Worm (Caenorhabditis elegans) whole organism, young adult: ENCODE results near the gene F25E5.1.
A peak's percentile ranks its signal among the peaks of the same experiment; 100 is the strongest.

ENCODE experiments used
- B0019.2 ChIP-seq: fragments of 200-800 bp; sonication (Bioruptor generic); conservative IDR thresholded peaks from 2 replicates; pipeline ENCODE4 v1.3.6; 2022; ENCODE audit warnings: missing genetic modification reagents, missing genetic modification characterization, missing compliant biosample characterization
- B0261.1 ChIP-seq: sonication (generic microtip); optimal IDR thresholded peaks from 2 replicates; lab custom pipeline; 2016; ENCODE audit warnings: mild to moderate bottlenecking, missing genetic modification characterization, moderate library complexity, missing compliant biosample characterization
- B0336.3 ChIP-seq: fragments of 200-800 bp; sonication (Bioruptor generic); IDR thresholded peaks from 2 replicates; pipeline ENCODE4 v1.3.6; 2022; ENCODE audit warnings: missing genetic modification characterization, missing compliant biosample characterization
- C17E4.6 ChIP-seq: fragments of 200-800 bp; sonication (Bioruptor generic); IDR thresholded peaks from 2 replicates; pipeline ENCODE4 v1.3.6; 2022; ENCODE audit warnings: missing genetic modification reagents, missing genetic modification characterization, missing compliant biosample characterization
- D2030.7 ChIP-seq: fragments of 200-800 bp; sonication (Bioruptor generic); IDR thresholded peaks from 2 replicates; pipeline ENCODE4 v1.3.6; 2022; ENCODE audit warnings: missing genetic modification reagents, missing genetic modification characterization, missing compliant biosample characterization
- F22D6.2 ChIP-seq: sonication (generic microtip); optimal IDR thresholded peaks from 2 replicates; lab custom pipeline; 2016; ENCODE audit warnings: mild to moderate bottlenecking, missing genetic modification characterization, missing compliant biosample characterization
- F57A8.1 ChIP-seq: fragments of 200-800 bp; sonication (Bioruptor generic); optimal IDR thresholded peaks from 2 replicates; lab custom pipeline; 2018; ENCODE audit warnings: mild to moderate bottlenecking, missing genetic modification characterization, moderate library complexity, missing compliant biosample characterization
- F57C9.4 ChIP-seq: sonication (generic microtip); optimal IDR thresholded peaks from 2 replicates; lab custom pipeline; 2017; ENCODE audit warnings: mild to moderate bottlenecking, missing genetic modification characterization, missing compliant biosample characterization
- K12H6.12 ChIP-seq: fragments of 200-800 bp; sonication (Bioruptor generic); optimal IDR thresholded peaks from 2 replicates; lab custom pipeline; 2018; ENCODE audit warnings: mild to moderate bottlenecking, missing genetic modification characterization, missing compliant biosample characterization
- T07F8.4 ChIP-seq: sonication (generic microtip); optimal IDR thresholded peaks from 2 replicates; lab custom pipeline; 2016; ENCODE audit warnings: mild to moderate bottlenecking, missing genetic modification characterization, moderate library complexity, missing compliant biosample characterization
- Y56A3A.18 ChIP-seq: fragments of 200-800 bp; sonication (Bioruptor generic); IDR thresholded peaks from 2 replicates; pipeline ENCODE4 v1.3.6; 2022; ENCODE audit warnings: missing genetic modification reagents, missing genetic modification characterization, missing compliant biosample characterization
- akir-1 ChIP-seq: fragments of 200-800 bp; sonication (Bioruptor generic); optimal IDR thresholded peaks from 2 replicates; lab custom pipeline; 2018; ENCODE audit warnings: mild to moderate bottlenecking, missing genetic modification characterization, moderate library complexity, missing compliant biosample characterization
- atf-7 ChIP-seq: sonication (generic microtip); optimal IDR thresholded peaks from 2 replicates; lab custom pipeline; 2017; ENCODE audit warnings: mild to moderate bottlenecking, missing genetic modification characterization, missing compliant biosample characterization
- attf-5 ChIP-seq: fragments of 200-800 bp; sonication (Bioruptor generic); optimal IDR thresholded peaks from 2 replicates; lab custom pipeline; 2018; ENCODE audit warnings: mild to moderate bottlenecking, missing genetic modification characterization, missing compliant biosample characterization
- ceh-58 ChIP-seq: fragments of 200-800 bp; sonication (Bioruptor generic); IDR thresholded peaks from 2 replicates; pipeline ENCODE4 v1.3.6; 2022; ENCODE audit warnings: missing genetic modification characterization, missing compliant biosample characterization
- ceh-79 ChIP-seq: sonication (generic microtip); optimal IDR thresholded peaks from 2 replicates; lab custom pipeline; 2017; ENCODE audit warnings: mild to moderate bottlenecking, missing genetic modification characterization, missing compliant biosample characterization
- chd-7 ChIP-seq: sonication (generic microtip); optimal IDR thresholded peaks from 2 replicates; lab custom pipeline; 2016; ENCODE audit warnings: mild to moderate bottlenecking, missing genetic modification characterization, moderate library complexity, missing compliant biosample characterization
- dpff-1 ChIP-seq: sonication (generic microtip); optimal IDR thresholded peaks from 2 replicates; lab custom pipeline; 2017; ENCODE audit warnings: mild to moderate bottlenecking, missing genetic modification characterization, missing compliant biosample characterization
- dpl-1 ChIP-seq: fragments of 150-350 bp; optimal IDR thresholded peaks from 2 replicates; lab custom pipeline; 2014; ENCODE audit warnings: missing biosample characterization, missing genetic modification reagents, missing genetic modification characterization
- egl-18 ChIP-seq: fragments of 200-800 bp; sonication (Bioruptor generic); IDR thresholded peaks from 2 replicates; pipeline ENCODE4 v1.3.6; 2022; ENCODE audit warnings: missing genetic modification reagents, missing genetic modification characterization, missing compliant biosample characterization
- ekl-4 ChIP-seq: fragments of 200-800 bp; sonication (Bioruptor generic); IDR thresholded peaks from 2 replicates; pipeline ENCODE4 v1.3.6; 2022; ENCODE audit warnings: missing genetic modification reagents, missing genetic modification characterization, missing compliant biosample characterization
- him-1 ChIP-seq: sonication (generic microtip); optimal IDR thresholded peaks from 2 replicates; lab custom pipeline; 2016; ENCODE audit warnings: missing genotype, missing genetic modification reagents, missing genetic modification characterization, missing compliant biosample characterization
- hlh-26 ChIP-seq: fragments of 200-800 bp; sonication (Bioruptor generic); conservative IDR thresholded peaks from 2 replicates; pipeline ENCODE4 v1.3.6; 2022; ENCODE audit warnings: missing genetic modification reagents, missing genetic modification characterization, missing compliant biosample characterization
- hmg-20 ChIP-seq: fragments of 200-800 bp; sonication (Bioruptor generic); IDR thresholded peaks from 2 replicates; pipeline ENCODE4 v1.3.6; 2022; ENCODE audit warnings: missing genetic modification reagents, missing genetic modification characterization, missing compliant biosample characterization
- hsf-1 ChIP-seq: fragments of 200-800 bp; sonication (Bioruptor generic); IDR thresholded peaks from 2 replicates; pipeline ENCODE4 v1.3.6; 2022; ENCODE audit warnings: missing genetic modification reagents, missing genetic modification characterization, missing compliant biosample characterization
- lin-35 ChIP-seq, 3 experiments: fragments of 150-350 bp in 2 of 3; sonication (generic microtip) in 1 of 3; optimal IDR thresholded peaks; 2 replicates each; lab custom pipeline; 2014 to 2018; ENCODE audit warnings: missing biosample characterization in 3 of 3, missing genetic modification characterization in 3 of 3, missing genetic modification reagents in 3 of 3
- lin-40 ChIP-seq: sonication (generic microtip); optimal IDR thresholded peaks from 2 replicates; lab custom pipeline; 2016; ENCODE audit warnings: missing genetic modification characterization, mild to moderate bottlenecking, missing compliant biosample characterization, missing genotype, missing genetic modification reagents
- lin-54 ChIP-seq: fragments of 200-800 bp; sonication (Bioruptor generic); optimal IDR thresholded peaks from 2 replicates; lab custom pipeline; 2018; ENCODE audit warnings: mild to moderate bottlenecking, missing genetic modification characterization, missing compliant biosample characterization
- mcd-1 ChIP-seq: fragments of 200-800 bp; sonication (Bioruptor generic); IDR thresholded peaks from 2 replicates; pipeline ENCODE4 v1.3.6; 2022; ENCODE audit warnings: missing genetic modification reagents, missing genetic modification characterization, missing compliant biosample characterization
- nfya-1 ChIP-seq: sonication (generic microtip); optimal IDR thresholded peaks from 2 replicates; lab custom pipeline; 2017; ENCODE audit warnings: antibody characterized with exemption, missing compliant biosample characterization, missing genetic modification characterization, borderline replicate concordance; ENCODE audit not compliant: insufficient read depth
- nfya-2 ChIP-seq: fragments of 200-800 bp; sonication (Bioruptor generic); IDR thresholded peaks from 2 replicates; pipeline ENCODE4 v1.3.6; 2022; ENCODE audit warnings: missing genetic modification reagents, missing genetic modification characterization, missing compliant biosample characterization
- nfyb-1 ChIP-seq: fragments of 200-800 bp; sonication (Bioruptor generic); IDR thresholded peaks from 2 replicates; pipeline ENCODE4 v1.3.6; 2022; ENCODE audit warnings: missing genetic modification reagents, missing genetic modification characterization, missing compliant biosample characterization
- nhr-27 ChIP-seq: fragments of 200-800 bp; sonication (Bioruptor generic); optimal IDR thresholded peaks from 2 replicates; lab custom pipeline; 2018; ENCODE audit warnings: mild to moderate bottlenecking, missing genetic modification characterization, moderate library complexity, missing compliant biosample characterization
- nhr-90 ChIP-seq: sonication (generic microtip); optimal IDR thresholded peaks from 2 replicates; lab custom pipeline; 2016; ENCODE audit warnings: missing genotype, mild to moderate bottlenecking, missing genetic modification characterization, missing compliant biosample characterization
- rcor-1 ChIP-seq: fragments of 200-800 bp; sonication (Bioruptor generic); IDR thresholded peaks from 2 replicates; pipeline ENCODE4 v1.3.6; 2022; ENCODE audit warnings: missing genetic modification reagents, missing genetic modification characterization, missing compliant biosample characterization
- rec-8 ChIP-seq, 2 experiments: sonication (generic microtip); optimal IDR thresholded peaks; 2 replicates each; lab custom pipeline; 2016; ENCODE audit warnings: mild to moderate bottlenecking in 2 of 2, missing genetic modification characterization in 2 of 2, missing genetic modification reagents in 2 of 2, missing genotype in 2 of 2, missing biosample characterization in 1 of 2, missing compliant biosample characterization in 1 of 2, moderate library complexity in 1 of 2
- repo-1 ChIP-seq: sonication (generic microtip); optimal IDR thresholded peaks from 2 replicates; lab custom pipeline; 2017; ENCODE audit warnings: mild to moderate bottlenecking, missing genetic modification characterization, missing compliant biosample characterization
- sdz-38 ChIP-seq: sonication (generic microtip); optimal IDR thresholded peaks from 2 replicates; lab custom pipeline; 2016; ENCODE audit warnings: missing genotype, missing genetic modification characterization, missing compliant biosample characterization
- sea-2 ChIP-seq: fragments of 200-800 bp; sonication (Bioruptor generic); IDR thresholded peaks from 2 replicates; pipeline ENCODE4 v1.3.6; 2022; ENCODE audit warnings: missing genetic modification characterization, missing compliant biosample characterization
- snpc-1.3 ChIP-seq: sonication (generic microtip); optimal IDR thresholded peaks from 2 replicates; lab custom pipeline; 2017; ENCODE audit warnings: missing genetic modification characterization, mild to moderate bottlenecking, missing compliant biosample characterization, antibody characterized with exemption, moderate library complexity, missing genotype, missing genetic modification reagents; ENCODE audit not compliant: insufficient read depth
- tbx-9 ChIP-seq: sonication (generic microtip); optimal IDR thresholded peaks from 2 replicates; lab custom pipeline; 2016; ENCODE audit warnings: borderline replicate concordance, missing genetic modification characterization, inconsistent platforms, missing compliant biosample characterization
- tlf-1 ChIP-seq: fragments of 200-800 bp; sonication (Bioruptor generic); optimal IDR thresholded peaks from 2 replicates; lab custom pipeline; 2018; ENCODE audit warnings: mild to moderate bottlenecking, missing genetic modification characterization, missing compliant biosample characterization
- unc-62 ChIP-seq: fragments of 150-350 bp; optimal IDR thresholded peaks from 2 replicates; lab custom pipeline; 2014; ENCODE audit warnings: missing biosample characterization, missing genetic modification reagents, missing genetic modification characterization
- xnd-1 ChIP-seq: sonication (generic microtip); optimal IDR thresholded peaks from 2 replicates; lab custom pipeline; 2016; ENCODE audit warnings: missing genotype, missing genetic modification reagents, missing genetic modification characterization, missing compliant biosample characterization
- zfh-2 ChIP-seq: fragments of 200-800 bp; sonication (Bioruptor generic); conservative IDR thresholded peaks from 2 replicates; pipeline ENCODE4 v1.3.6; 2022; ENCODE audit warnings: missing genetic modification reagents, missing genetic modification characterization, missing compliant biosample characterization
- ztf-25 ChIP-seq: fragments of 200-800 bp; sonication (Bioruptor generic); IDR thresholded peaks from 2 replicates; pipeline ENCODE4 v1.3.6; 2022; ENCODE audit warnings: missing genetic modification reagents, missing genetic modification characterization, missing compliant biosample characterization
- ztf-3 ChIP-seq: fragments of 200-800 bp; sonication (Bioruptor generic); optimal IDR thresholded peaks from 2 replicates; lab custom pipeline; 2018; ENCODE audit warnings: mild to moderate bottlenecking, missing genetic modification characterization, missing compliant biosample characterization
- ztf-6 ChIP-seq: fragments of 200-800 bp; sonication (Bioruptor generic); IDR thresholded peaks from 2 replicates; pipeline ENCODE4 v1.3.6; 2022; ENCODE audit warnings: missing genetic modification reagents, missing genetic modification characterization, missing compliant biosample characterization

Gene F25E5.1

ce11 chrV:7432441-7433146, 33.1 kb upstream of the F25E5.1 start (continued):
- TF ChIP-seq K12H6.12 (tag; lab: Kevin White, UChicago) (peak; percentile 2), ceh-79 (tag; lab: Kevin White, UChicago) (peak; percentile 21), Y56A3A.18 (GFP tag; lab: Robert Waterston, UW) (peak; percentile 56), akir-1 (no peak), B0261.1 (tag; lab: Kevin White, UChicago) (no peak), B0336.3 (GFP tag; lab: Robert Waterston, UW) (peak; percentile 67), egl-18 (no peak), dpff-1 (tag; lab: Kevin White, UChicago) (no peak), ztf-25 (GFP tag; lab: Robert Waterston, UW) (no peak), sdz-38 (tag; lab: Kevin White, UChicago) (no peak), rec-8 (tag; optimal IDR thresholded peaks at IDR 0.05; lab: Kevin White, UChicago) (no peak), D2030.7 (GFP tag; lab: Robert Waterston, UW) (no peak), tlf-1 (GFP tag; lab: Kevin White, UChicago) (peak; percentile 53), hmg-20 (GFP tag; lab: Robert Waterston, UW) (no peak), T07F8.4 (tag; lab: Kevin White, UChicago) (no peak), nfya-1 (no peak), sea-2 (GFP tag; lab: Robert Waterston, UW) (no peak), lin-35 (GFP tag; optimal IDR thresholded peaks at IDR 0.05; lab: Kevin White, UChicago) (peak in 1 of 3 experiments; percentile 29), atf-7 (peak; percentile 39), attf-5 (peak; percentile 50), hlh-26 (GFP tag; lab: Robert Waterston, UW) (no peak), nhr-90 (tag; lab: Kevin White, UChicago) (peak; percentile 66), lin-40 (no peak), F22D6.2 (no peak), ztf-3 (GFP tag; lab: Kevin White, UChicago) (peak; percentile 22), zfh-2 (GFP tag; lab: Robert Waterston, UW) (no peak), C17E4.6 (no peak), snpc-1.3 (tag; lab: Kevin White, UChicago) (no peak), F57A8.1 (GFP tag; lab: Kevin White, UChicago) (no peak), ekl-4 (GFP tag; lab: Robert Waterston, UW) (0 out of 2 replicates have a peak, but pooled peaks have one; percentile 8), repo-1 (peak; percentile 78), tbx-9 (tag; lab: Kevin White, UChicago) (peak; percentile 81), unc-62 (no peak), nfya-2 (GFP tag; lab: Robert Waterston, UW) (0 out of 2 replicates have a peak, but pooled peaks have one; percentile 38), ztf-6 (GFP tag; lab: Robert Waterston, UW) (no peak), hsf-1 (no peak), dpl-1 (no peak), B0019.2 (GFP tag; lab: Robert Waterston, UW) (no peak), him-1 (no peak), rcor-1 (GFP tag; lab: Robert Waterston, UW) (no peak), chd-7 (tag; lab: Kevin White, UChicago) (peak; percentile 82), xnd-1 (tag; lab: Kevin White, UChicago) (no peak), mcd-1 (GFP tag; lab: Robert Waterston, UW) (no peak), lin-54 (GFP tag; lab: Kevin White, UChicago) (no peak), F57C9.4 (tag; lab: Kevin White, UChicago) (peak; percentile 50), nfyb-1 (peak; percentile 79), ceh-58 (GFP tag; lab: Robert Waterston, UW) (no peak), nhr-27 (tag; lab: Kevin White, UChicago) (peak; percentile 33)
